Fruit fly (Drosophila melanogaster): ENCODE data around the gene sordd1.

Gene sordd1

DNA sequence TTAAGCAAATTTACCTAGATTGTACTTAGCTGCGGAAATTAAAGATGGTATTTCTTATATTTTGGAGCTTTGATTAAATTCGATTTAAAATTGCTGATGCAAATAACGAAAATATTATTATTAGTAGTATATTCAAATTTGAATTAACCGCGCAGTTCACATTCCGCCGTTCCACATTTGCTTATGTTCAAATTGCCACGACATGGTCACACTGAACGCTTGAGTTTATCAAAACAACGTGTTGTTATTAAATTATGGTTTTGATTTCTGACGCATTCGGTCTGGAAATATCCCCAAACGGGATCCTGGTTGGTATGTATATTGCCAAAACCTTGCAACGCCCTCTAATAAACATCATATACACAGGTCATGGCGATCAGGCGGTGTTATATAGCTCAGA is 26.4 kb downstream of the sordd1 start, which contains the start of gene CG33172 (continued):
- no peak for TF ChIP-seq chinmo (GFP tag; IDR thresholded peaks at IDR 0.05; ENCODE audit: partially characterized antibody)
- no peak for TF ChIP-seq ara (GFP tag; IDR thresholded peaks at IDR 0.05)
- no peak for TF ChIP-seq Dip2 (GFP tag; IDR thresholded peaks at IDR 0.05)
- TF ChIP-seq CG9797 (GFP tag; optimal IDR thresholded peaks at IDR 0.05) = peak; percentile 56

DNA sequence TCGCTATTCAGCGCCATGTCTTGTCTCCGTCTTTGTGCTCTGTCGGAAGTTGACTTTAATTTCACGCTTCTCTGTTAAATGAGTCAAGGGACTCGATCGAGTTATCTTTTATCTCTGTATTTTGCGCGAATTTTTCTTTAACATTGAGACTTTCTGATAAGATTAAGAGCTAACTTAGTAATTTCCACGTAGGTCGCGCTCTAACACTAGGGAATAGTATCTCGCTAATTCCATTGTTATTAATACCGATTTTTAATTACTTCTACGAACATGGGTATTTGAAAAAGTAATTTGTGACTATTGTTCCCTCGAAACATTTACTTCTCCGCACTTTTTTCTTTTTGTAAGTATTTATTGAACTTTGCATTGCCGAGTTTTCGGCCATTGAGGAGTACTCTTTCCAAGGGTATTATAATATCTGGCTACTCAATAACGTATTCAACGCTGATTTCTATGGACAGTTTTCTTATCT is 29.4 kb downstream of the sordd1 start, which contains the start of gene CG8952:
Gene CG8952, minus strand, starts transcription at position 51 of the 472 bp plus-strand sequence.
- TF ChIP-seq Hey (tag; optimal IDR thresholded peaks at IDR 0.05) (no peak), exex (tag; optimal IDR thresholded peaks at IDR 0.05) (peak; percentile 89)

DNA sequence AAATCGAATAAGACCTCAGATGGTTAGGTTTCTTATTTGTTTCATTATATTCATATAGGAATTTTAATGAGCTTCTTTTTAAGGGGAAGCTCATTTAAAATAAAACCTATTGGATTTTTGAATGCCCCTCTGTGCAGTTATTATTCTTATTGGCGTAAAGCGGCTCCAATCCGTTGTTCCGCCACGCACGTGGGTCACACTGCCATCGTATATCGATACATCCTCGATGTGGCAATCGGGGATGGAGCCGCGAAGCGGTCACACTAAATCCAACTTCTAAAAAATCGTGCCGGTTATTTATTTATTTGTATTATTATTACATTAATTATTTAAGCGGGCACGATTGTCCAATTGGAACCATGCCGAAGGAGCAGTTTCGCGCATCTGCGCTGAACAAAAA is 33.1 kb downstream of the sordd1 start, which contains the start of gene Polr3A:
Gene Polr3A, plus strand, starts transcription at position 234 of the 400 bp plus-strand sequence.
- TF ChIP-seq HLH4C (GFP tag; IDR thresholded peaks at IDR 0.05; ENCODE audit: partially characterized antibody) = peak; percentile 62
- TF ChIP-seq CG30020 (tag; optimal IDR thresholded peaks at IDR 0.05) = peak; percentile 62
- no peak for TF ChIP-seq CG2875 (GFP tag; optimal IDR thresholded peaks at IDR 0.05)
- no peak for TF ChIP-seq Dbx (GFP tag; IDR thresholded peaks at IDR 0.05)
- peak; percentile 54 for TF ChIP-seq CG15514 (GFP tag; optimal IDR thresholded peaks at IDR 0.05)
- TF ChIP-seq knrl (GFP tag; IDR thresholded peaks at IDR 0.05; ENCODE audit: partially characterized antibody) = peak; percentile 57
- TF ChIP-seq CG2889 (GFP tag; IDR thresholded peaks at IDR 0.05) = no peak
- TF ChIP-seq CG15269 (tag; optimal IDR thresholded peaks at IDR 0.05) = no peak
- no peak for TF ChIP-seq CG11696 (GFP tag; IDR thresholded peaks at IDR 0.05)
- TF ChIP-seq crc (GFP tag; optimal IDR thresholded peaks at IDR 0.05) = no peak
- peak; percentile 41 for TF ChIP-seq hbn (GFP tag; IDR thresholded peaks at IDR 0.05; ENCODE audit: partially characterized antibody)
- no peak for TF ChIP-seq esg (GFP tag; conservative IDR thresholded peaks at IDR 0.05)
- peak; percentile 82 for TF ChIP-seq pfk (GFP tag; optimal IDR thresholded peaks at IDR 0.05)
- TF ChIP-seq trem (tag; optimal IDR thresholded peaks at IDR 0.05) = peak; percentile 12
- TF ChIP-seq phol (tag; optimal IDR thresholded peaks at IDR 0.05) = no peak
- TF ChIP-seq mld (GFP tag; IDR thresholded peaks at IDR 0.05; ENCODE audit: partially characterized antibody) = 0 out of 3 replicates have a peak, but pooled peaks have one; percentile 18
- TF ChIP-seq CG10366 (GFP tag; IDR thresholded peaks at IDR 0.05) = no peak
- peak; percentile 15 for TF ChIP-seq Myb (GFP tag; optimal IDR thresholded peaks at IDR 0.05)
- TF ChIP-seq CG17186 (GFP tag; optimal IDR thresholded peaks at IDR 0.05) = peak; percentile 74
- TF ChIP-seq CG10267 (tag; optimal IDR thresholded peaks at IDR 0.05) = peak; percentile 5
- TF ChIP-seq wdn (GFP tag; IDR thresholded peaks at IDR 0.05) = no peak
- peak; percentile 70 for TF ChIP-seq CG9797 (GFP tag; optimal IDR thresholded peaks at IDR 0.05)
- TF ChIP-seq CG3726 (GFP tag; IDR thresholded peaks at IDR 0.05) = no peak
- TF ChIP-seq CG34422 (GFP tag; IDR thresholded peaks at IDR 0.05) = peak; percentile 36; the same call in 1 of the 3 replicates
- peak; percentile 27 for TF ChIP-seq dm (GFP tag; optimal IDR thresholded peaks at IDR 0.05)
- peak; percentile 18 for TF ChIP-seq Med (GFP tag)
- peak; percentile 48 for TF ChIP-seq stwl (tag; optimal IDR thresholded peaks at IDR 0.05)
- TF ChIP-seq Scr (GFP tag; IDR thresholded peaks at IDR 0.05; ENCODE audit: partially characterized antibody) = peak; percentile 62
- peak; percentile 70 for TF ChIP-seq Bgb (GFP tag; IDR thresholded peaks at IDR 0.05; ENCODE audit: partially characterized antibody)
- TF ChIP-seq inv (GFP tag; IDR thresholded peaks at IDR 0.05; ENCODE audit: partially characterized antibody) = peak; percentile 31; the same call in 1 of the 2 replicates
- TF ChIP-seq Doc3 (GFP tag; IDR thresholded peaks at IDR 0.05; ENCODE audit: partially characterized antibody) = 0 out of 3 replicates have a peak, but pooled peaks have one; percentile 38
- no peak for TF ChIP-seq Fer2 (tag; optimal IDR thresholded peaks at IDR 0.05)
- TF ChIP-seq CG16813 (GFP tag; IDR thresholded peaks at IDR 0.05; ENCODE audit: partially characterized antibody) = peak; percentile 63
- TF ChIP-seq Rfx (GFP tag; IDR thresholded peaks at IDR 0.05) = 0 out of 2 replicates have a peak, but pooled peaks have one; percentile 31
- TF ChIP-seq ato (GFP tag; IDR thresholded peaks at IDR 0.05; ENCODE audit: partially characterized antibody) = peak; percentile 49
- peak; percentile 29 for TF ChIP-seq CG4617 (GFP tag; optimal IDR thresholded peaks at IDR 0.05; ENCODE audit: borderline replicate concordance)
- TF ChIP-seq CG6689 (GFP tag; IDR thresholded peaks at IDR 0.05) = no peak
- peak; percentile 29 for TF ChIP-seq Ets97D (GFP tag; optimal IDR thresholded peaks at IDR 0.05)
- TF ChIP-seq BEAF-32 (GFP tag; optimal IDR thresholded peaks at IDR 0.05) = peak; percentile 66
- TF ChIP-seq CG13123 (GFP tag; optimal IDR thresholded peaks at IDR 0.05) = no peak
